Fruit fly (Drosophila melanogaster): Measurements from ENCODE around the gene CG6656.

Gene CG6656

DNA sequence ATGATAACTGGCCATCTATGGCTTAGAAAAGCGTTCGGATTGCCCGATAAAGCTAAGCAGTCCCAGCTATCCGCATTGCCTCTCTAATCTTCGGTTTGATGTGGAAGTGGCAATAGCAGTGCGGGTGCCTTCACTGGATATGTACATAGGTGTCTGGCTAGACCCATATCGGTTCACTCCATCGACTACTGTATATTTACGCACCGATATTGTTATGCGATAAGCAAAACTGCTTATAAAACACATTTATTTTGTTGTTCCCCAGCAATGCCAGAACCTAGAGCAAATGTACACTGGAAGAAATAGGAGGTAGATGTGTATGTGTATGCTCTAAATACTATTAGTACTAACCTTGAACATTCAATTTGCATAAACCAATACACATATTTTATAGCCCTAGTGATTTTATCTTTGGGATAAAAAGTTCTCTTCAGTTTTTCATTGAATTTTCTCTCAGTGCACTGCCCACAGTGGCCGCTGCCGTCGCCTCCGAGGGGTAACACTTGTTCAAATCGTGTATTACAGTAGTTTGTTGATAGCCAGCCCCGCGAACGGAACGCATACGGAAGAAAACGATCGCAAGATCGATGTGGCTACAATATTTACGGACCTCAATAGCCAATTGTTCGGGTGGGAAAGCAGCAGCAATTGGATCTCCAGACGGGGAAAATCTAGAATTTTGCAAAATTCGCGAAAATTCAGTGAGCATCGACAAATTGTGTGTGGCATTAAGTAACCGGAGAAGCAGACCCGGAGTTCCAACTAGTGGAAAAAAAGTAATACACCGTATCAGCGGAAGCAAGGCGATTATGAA lies 4.7 kb upstream of the CG6656 start, which contains the start of gene CG31431:
TSS of gene CG31431 (plus strand) at position 524 of the 814 bp plus-strand sequence.
- peak; percentile 99 for TF ChIP-seq noc (tag; optimal IDR thresholded peaks at IDR 0.05)

- peak; percentile 13 for TF ChIP-seq noc (tag; optimal IDR thresholded peaks at IDR 0.05)
Measured at dm6 chr3R:21871348-21871940, 3.6 kb upstream of the CG6656 start.

DNA sequence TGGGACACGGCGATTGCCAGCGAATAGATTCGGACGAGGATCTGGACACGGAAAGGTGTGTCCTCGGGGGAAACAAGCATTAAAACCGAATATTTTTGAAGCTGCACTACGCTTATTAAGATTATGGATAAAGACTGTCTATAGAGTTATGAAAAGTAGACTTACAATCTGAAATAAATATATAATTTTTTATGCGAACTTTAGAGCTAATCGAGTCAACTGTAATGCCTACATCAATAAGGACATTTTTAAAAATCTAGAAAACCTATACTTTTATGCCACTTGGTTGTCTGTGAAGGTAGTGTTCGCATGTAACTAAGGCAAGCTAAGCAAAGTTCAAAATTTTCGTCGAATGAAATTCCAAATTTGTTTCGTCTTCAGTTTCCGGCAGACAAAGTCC lies 1.7 kb upstream of the CG6656 start, which contains the start of gene CG31178:
TSS of gene CG31178 (plus strand) at position 301 of the 400 bp plus-strand sequence.
- no peak for TF ChIP-seq noc (tag; optimal IDR thresholded peaks at IDR 0.05)

DNA sequence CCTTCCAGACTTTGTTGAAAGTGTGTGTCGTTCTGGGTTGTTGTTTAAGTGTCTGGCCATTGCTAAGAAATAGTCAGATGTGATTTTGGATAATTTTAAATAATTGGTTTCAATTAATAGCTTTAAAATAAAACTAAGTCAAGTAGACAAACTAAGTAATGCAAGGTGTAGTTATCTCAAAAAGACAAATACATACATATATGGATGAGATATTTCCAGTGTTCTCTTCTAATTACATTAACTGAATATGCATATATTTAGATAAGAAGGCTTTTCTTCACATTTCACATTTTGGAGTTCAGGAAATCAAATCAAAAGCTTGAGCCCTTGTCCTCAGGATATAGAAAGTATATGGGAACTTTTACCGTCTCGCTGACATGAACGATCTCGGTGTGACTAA lies 2.5 kb downstream of the CG6656 start, which contains the start of gene P5CDh2:
TSS of gene P5CDh2 (plus strand) at position 301 of the 400 bp plus-strand sequence.
- TF ChIP-seq noc (tag; optimal IDR thresholded peaks at IDR 0.05), result no peak

DNA sequence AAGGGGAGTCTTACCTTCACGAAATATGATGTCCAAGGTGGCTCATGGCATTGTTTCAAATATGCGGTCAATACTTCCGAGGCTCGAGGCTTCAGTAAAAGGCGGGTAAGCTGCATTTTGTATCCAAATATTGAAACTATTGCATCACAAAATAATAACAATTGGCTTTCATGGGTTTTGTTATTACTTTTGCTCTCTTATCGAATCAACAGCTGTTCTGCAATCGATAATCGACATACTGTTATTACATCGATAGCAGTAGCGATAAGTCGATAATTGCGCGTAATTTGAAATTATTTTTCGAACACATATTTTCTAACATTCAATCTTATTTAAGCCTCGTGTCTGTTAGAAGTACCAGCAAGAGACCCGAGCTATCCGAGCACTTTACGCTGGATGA lies 3.4 kb downstream of the CG6656 start, which contains the start of gene CG34148:
TSS of gene CG34148 (minus strand) at position 214 of the 400 bp plus-strand sequence.
- TF ChIP-seq noc (tag; optimal IDR thresholded peaks at IDR 0.05), result no peak

DNA sequence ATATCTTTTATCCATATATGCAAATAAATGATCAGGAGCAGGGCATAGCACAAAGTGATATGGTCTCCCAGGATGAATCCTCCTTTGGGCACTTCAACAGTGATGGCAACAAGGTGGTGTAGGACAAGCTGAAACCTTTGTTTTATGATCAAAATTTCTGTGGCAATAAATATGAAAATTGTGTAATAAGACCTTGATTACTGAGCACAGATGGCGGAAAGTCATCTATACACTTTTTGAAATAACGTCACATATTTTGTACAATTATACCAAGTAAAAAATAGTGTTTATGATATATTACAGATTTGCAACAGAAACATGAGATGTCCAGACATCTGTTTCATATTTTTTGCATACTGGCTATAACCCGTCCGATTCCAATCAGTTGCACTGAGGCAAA lies 5.4 kb downstream of the CG6656 start, which contains the start of gene CG31465:
TSS of gene CG31465 (plus strand) at position 301 of the 400 bp plus-strand sequence.
- TF ChIP-seq noc (tag; optimal IDR thresholded peaks at IDR 0.05), result no peak

DNA sequence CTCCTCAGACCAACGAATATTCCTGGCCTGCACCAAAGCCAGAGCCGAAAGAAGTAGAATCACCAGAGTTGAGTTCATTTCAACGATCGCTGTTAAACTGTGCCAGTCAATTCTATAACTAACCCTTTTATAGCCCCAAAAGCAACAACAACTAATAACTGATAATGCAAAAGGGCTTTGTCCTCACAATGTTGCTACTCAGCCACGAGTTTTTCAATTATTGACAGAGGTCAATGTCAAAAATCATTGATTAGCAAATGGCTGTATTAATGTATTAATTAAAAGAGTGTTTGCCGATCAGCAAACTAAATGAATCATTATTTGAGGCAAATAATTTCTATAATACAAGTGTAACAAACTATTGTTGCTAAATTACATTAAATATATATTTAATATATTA lies 9.3 kb downstream of the CG6656 start, which contains the start of gene fit:
TSS of gene fit (minus strand) at position 101 of the 400 bp plus-strand sequence.
- no peak for TF ChIP-seq noc (tag; optimal IDR thresholded peaks at IDR 0.05)

DNA sequence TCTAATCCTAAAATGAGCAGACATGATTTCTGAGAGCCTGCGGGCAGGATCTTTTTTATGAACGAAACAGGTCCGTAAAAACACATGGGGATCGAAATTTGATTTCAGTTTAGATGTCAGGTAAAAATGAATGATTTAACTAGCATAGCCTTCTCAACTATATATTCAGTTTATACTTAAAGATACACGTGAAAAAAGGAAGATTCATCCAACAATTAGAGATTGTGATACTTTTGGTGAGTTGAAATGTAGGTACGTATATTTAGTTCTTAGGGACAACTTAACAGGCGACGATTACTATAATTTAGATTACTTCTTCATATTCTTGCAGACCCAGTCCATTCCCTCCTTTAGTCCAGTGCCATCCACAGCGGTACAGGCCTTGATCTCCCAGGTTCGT lies 10.4 kb downstream of the CG6656 start, which contains the start of gene CG17819:
TSS of gene CG17819 (minus strand) at position 101 of the 400 bp plus-strand sequence.
- TF ChIP-seq noc (tag; optimal IDR thresholded peaks at IDR 0.05), result no peak

dm6 chr3R:21886861-21887587 lies 11.9 kb downstream of the CG6656 start, which contains the start of the genes CG6678 and dnd:
Gene CG6678 (plus strand): TSS chr3R:21887029.
Gene dnd (minus strand): TSS chr3R:21887355.
- TF ChIP-seq noc (tag; optimal IDR thresholded peaks at IDR 0.05), result no peak

DNA sequence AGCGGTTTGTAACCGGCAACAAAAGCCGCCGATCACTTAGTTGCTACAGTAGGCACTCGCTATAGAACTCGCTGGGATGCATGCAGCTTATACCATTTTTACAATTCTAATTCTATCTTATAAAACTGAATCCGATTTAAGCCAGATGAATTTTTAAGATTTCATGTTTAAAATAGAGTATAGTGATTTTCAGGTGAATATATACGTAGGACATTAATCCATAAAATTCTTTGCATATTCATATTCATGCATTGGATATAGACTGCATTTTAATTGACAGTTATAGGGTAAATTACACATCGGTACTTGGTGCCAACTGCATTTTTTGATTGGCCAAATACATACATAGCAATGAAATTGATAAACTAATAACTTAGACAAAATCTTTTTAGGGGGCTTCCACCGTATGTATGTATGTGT lies 12.5 kb downstream of the CG6656 start:
- TF ChIP-seq noc (tag; optimal IDR thresholded peaks at IDR 0.05), result no peak

DNA sequence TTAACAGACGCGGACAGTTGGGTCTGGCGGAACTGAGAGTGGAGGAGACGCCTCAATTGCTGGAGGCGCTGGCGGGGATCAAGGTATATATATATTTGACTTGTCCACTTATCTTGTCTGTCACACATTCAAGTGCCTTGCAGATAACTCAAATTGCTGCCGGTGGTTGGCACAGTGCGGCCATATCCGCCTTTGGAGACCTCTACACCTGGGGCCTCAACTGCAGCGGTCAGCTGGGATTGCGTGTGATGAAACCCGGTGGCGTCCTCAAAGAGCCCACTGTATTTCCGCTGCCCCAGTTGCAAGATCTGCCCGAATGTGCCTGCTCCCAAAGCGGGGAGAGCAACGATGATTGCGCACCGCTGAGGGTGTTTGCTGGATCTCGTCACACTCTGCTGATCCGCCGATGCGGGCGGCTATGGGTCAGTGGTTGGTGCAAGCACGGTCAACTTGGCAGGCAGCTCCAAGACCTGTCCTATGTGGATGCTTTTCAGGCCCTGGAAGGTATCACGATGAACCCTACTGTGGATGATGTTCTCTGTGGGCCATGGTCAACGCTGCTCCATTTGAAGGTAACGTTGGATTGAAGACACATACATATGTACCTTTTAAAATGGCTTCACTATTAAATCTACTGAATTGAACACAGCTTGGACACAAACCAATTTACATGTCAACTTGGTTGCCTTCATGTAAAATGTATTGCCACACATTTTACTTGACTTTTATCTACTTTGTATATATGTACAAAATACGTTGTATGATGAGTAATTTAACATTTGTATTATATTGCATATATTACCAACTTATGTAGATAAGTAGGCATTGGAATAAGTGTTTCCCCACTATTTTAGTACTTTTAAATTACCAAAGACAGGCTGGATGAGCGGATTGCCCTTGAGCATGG lies 13.9 kb downstream of the CG6656 start, which contains the start of gene CG43844:
TSS of gene CG43844 (plus strand) at position 844 of the 907 bp plus-strand sequence.
- TF ChIP-seq noc (tag; optimal IDR thresholded peaks at IDR 0.05), result peak; percentile 31

DNA sequence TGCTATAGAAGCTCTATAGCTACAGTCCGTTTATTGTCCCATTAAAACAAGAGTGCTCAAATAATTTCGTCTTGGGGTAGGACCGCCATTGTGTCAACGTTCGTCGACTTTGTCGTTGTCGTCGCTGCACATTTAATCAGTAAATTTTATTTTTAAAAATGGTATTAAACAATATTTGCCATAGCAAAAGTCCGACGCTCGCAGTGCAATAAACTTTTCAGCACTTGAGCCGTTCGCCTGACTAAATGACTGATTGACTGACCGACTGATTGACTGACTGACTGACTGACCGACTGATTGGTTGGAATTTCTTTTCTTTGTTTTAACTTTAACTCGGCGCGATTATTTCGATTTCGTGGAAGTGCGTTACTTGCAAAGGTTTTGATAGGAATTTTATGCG lies 14.9 kb downstream of the CG6656 start:
- TF ChIP-seq noc (tag; optimal IDR thresholded peaks at IDR 0.05), result no peak

DNA sequence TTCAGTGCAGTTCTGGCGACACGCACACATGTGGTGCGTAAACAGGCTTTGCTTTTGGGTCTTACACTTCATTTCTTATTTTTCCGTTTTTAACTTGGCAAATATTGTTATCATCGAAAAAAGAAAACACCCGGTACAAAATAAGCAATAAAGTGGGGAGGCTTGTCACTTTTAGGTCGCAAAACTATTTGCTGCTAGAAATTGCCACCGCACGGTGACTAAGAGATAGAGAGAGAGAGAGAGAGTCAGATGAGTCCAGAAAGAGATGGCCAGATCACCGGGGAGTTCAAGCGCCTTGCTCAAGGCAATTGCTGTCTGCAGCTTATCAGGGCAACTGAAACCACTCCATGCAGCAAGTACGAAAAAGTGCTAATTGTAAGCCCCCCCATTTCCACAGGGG lies 15.6 kb downstream of the CG6656 start:
- TF ChIP-seq noc (tag; optimal IDR thresholded peaks at IDR 0.05), result no peak

dm6 chr3R:21892450-21892849 lies 17.4 kb downstream of the CG6656 start:
- no peak for TF ChIP-seq noc (tag; optimal IDR thresholded peaks at IDR 0.05)

DNA sequence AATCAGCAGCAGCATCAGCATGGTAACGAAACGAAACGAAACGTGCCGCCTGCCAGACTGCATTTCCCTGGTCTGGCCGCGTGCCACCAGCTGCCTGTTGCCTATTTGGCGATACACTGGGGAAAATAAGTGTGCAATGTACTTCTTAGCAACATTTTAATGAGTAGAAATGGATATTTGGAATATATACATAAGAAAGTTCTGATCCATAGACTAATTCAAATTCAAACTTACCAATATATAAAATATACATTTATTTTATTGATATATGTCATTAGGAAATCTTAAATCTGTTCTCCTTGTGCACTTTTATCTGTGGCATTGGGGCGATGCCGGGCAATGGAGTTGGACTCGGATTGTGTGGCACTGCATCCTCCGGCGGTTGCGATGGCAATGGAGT lies 18.8 kb downstream of the CG6656 start:
- no peak for TF ChIP-seq noc (tag; optimal IDR thresholded peaks at IDR 0.05)
